Worm (Caenorhabditis elegans) whole organism, young adult: ENCODE results near the gene T24H10.5.

ENCODE experiments used
- B0035.1 ChIP-seq: sonication (generic microtip); optimal IDR thresholded peaks from 2 replicates; lab custom pipeline; 2016; ENCODE audit warnings: missing genetic modification characterization, mild to moderate bottlenecking, missing compliant biosample characterization, missing genotype, missing genetic modification reagents
- C17E4.6 ChIP-seq: fragments of 200-800 bp; sonication (Bioruptor generic); IDR thresholded peaks from 2 replicates; pipeline ENCODE4 v1.3.6; 2022; ENCODE audit warnings: missing genetic modification reagents, missing genetic modification characterization, missing compliant biosample characterization
- D2030.7 ChIP-seq: fragments of 200-800 bp; sonication (Bioruptor generic); IDR thresholded peaks from 2 replicates; pipeline ENCODE4 v1.3.6; 2022; ENCODE audit warnings: missing genetic modification reagents, missing genetic modification characterization, missing compliant biosample characterization
- F10E7.11 ChIP-seq: sonication (generic microtip); optimal IDR thresholded peaks from 2 replicates; lab custom pipeline; 2017; ENCODE audit warnings: mild to moderate bottlenecking, missing genetic modification characterization, moderate library complexity, missing compliant biosample characterization
- F23B12.7 ChIP-seq: sonication (generic microtip); optimal IDR thresholded peaks from 2 replicates; lab custom pipeline; 2017; ENCODE audit warnings: missing genetic modification characterization, mild to moderate bottlenecking, missing compliant biosample characterization, antibody characterized with exemption, moderate library complexity; ENCODE audit not compliant: insufficient read depth
- F33H1.4 ChIP-seq: fragments of 200-800 bp; sonication (Bioruptor generic); IDR thresholded peaks from 2 replicates; pipeline ENCODE4 v1.3.6; 2022; ENCODE audit warnings: missing genetic modification reagents, missing genetic modification characterization, missing compliant biosample characterization
- F57C9.4 ChIP-seq: sonication (generic microtip); optimal IDR thresholded peaks from 2 replicates; lab custom pipeline; 2017; ENCODE audit warnings: mild to moderate bottlenecking, missing genetic modification characterization, missing compliant biosample characterization
- Y53G8AR.9 ChIP-seq: fragments of 200-800 bp; sonication (Bioruptor generic); conservative IDR thresholded peaks from 2 replicates; pipeline ENCODE4 v1.3.6; 2022; ENCODE audit warnings: missing genetic modification reagents, missing genetic modification characterization, missing compliant biosample characterization
- Y56A3A.18 ChIP-seq: fragments of 200-800 bp; sonication (Bioruptor generic); IDR thresholded peaks from 2 replicates; pipeline ENCODE4 v1.3.6; 2022; ENCODE audit warnings: missing genetic modification reagents, missing genetic modification characterization, missing compliant biosample characterization
- Y79H2A.3 ChIP-seq: fragments of 200-800 bp; sonication (Bioruptor generic); conservative IDR thresholded peaks from 2 replicates; pipeline ENCODE4 v1.3.6; 2022; ENCODE audit warnings: missing genetic modification reagents, missing genetic modification characterization, missing compliant biosample characterization
- ZK185.1 ChIP-seq: sonication (generic microtip); optimal IDR thresholded peaks from 2 replicates; lab custom pipeline; 2016; ENCODE audit warnings: mild to moderate bottlenecking, missing genetic modification characterization, missing compliant biosample characterization; ENCODE audit not compliant: poor library complexity, severe bottlenecking
- akir-1 ChIP-seq: fragments of 200-800 bp; sonication (Bioruptor generic); optimal IDR thresholded peaks from 2 replicates; lab custom pipeline; 2018; ENCODE audit warnings: mild to moderate bottlenecking, missing genetic modification characterization, moderate library complexity, missing compliant biosample characterization
- ama-1 ChIP-seq, 3 experiments: fragments of 150-350 bp in 1 of 3; sonication (generic microtip) in 2 of 3; optimal IDR thresholded peaks; 2 replicates each; lab custom pipeline; 2014 to 2018; ENCODE audit warnings: missing biosample characterization in 2 of 3, missing genetic modification characterization in 2 of 3, missing genetic modification reagents in 2 of 3
- atf-7 ChIP-seq: sonication (generic microtip); optimal IDR thresholded peaks from 2 replicates; lab custom pipeline; 2017; ENCODE audit warnings: mild to moderate bottlenecking, missing genetic modification characterization, missing compliant biosample characterization
- attf-5 ChIP-seq: fragments of 200-800 bp; sonication (Bioruptor generic); optimal IDR thresholded peaks from 2 replicates; lab custom pipeline; 2018; ENCODE audit warnings: mild to moderate bottlenecking, missing genetic modification characterization, missing compliant biosample characterization
- attf-6 ChIP-seq: fragments of 200-800 bp; sonication (Bioruptor generic); IDR thresholded peaks from 2 replicates; pipeline ENCODE4 v1.3.6; 2022; ENCODE audit warnings: missing genetic modification reagents, missing genetic modification characterization, missing compliant biosample characterization
- ceh-27 ChIP-seq: fragments of 200-800 bp; sonication (Bioruptor generic); optimal IDR thresholded peaks from 2 replicates; lab custom pipeline; 2018; ENCODE audit warnings: mild to moderate bottlenecking, missing genetic modification characterization, moderate library complexity, missing compliant biosample characterization
- ceh-58 ChIP-seq: fragments of 200-800 bp; sonication (Bioruptor generic); IDR thresholded peaks from 2 replicates; pipeline ENCODE4 v1.3.6; 2022; ENCODE audit warnings: missing genetic modification characterization, missing compliant biosample characterization
- ceh-79 ChIP-seq: sonication (generic microtip); optimal IDR thresholded peaks from 2 replicates; lab custom pipeline; 2017; ENCODE audit warnings: mild to moderate bottlenecking, missing genetic modification characterization, missing compliant biosample characterization
- die-1 ChIP-seq: sonication (generic microtip); optimal IDR thresholded peaks from 2 replicates; lab custom pipeline; 2016; ENCODE audit warnings: missing genotype, mild to moderate bottlenecking, missing genetic modification characterization, missing compliant biosample characterization
- egrh-3 ChIP-seq: fragments of 200-800 bp; sonication (Bioruptor generic); IDR thresholded peaks from 2 replicates; pipeline ENCODE4 v1.3.6; 2022; ENCODE audit warnings: missing genetic modification reagents, missing genetic modification characterization, missing compliant biosample characterization
- gei-17 ChIP-seq: fragments of 200-800 bp; sonication (Bioruptor generic); optimal IDR thresholded peaks from 2 replicates; lab custom pipeline; 2018; ENCODE audit warnings: mild to moderate bottlenecking, missing genetic modification characterization, missing compliant biosample characterization
- hlh-12 ChIP-seq: sonication (generic microtip); optimal IDR thresholded peaks from 2 replicates; lab custom pipeline; 2016; ENCODE audit warnings: missing genetic modification characterization, missing compliant biosample characterization
- hmg-20 ChIP-seq: fragments of 200-800 bp; sonication (Bioruptor generic); IDR thresholded peaks from 2 replicates; pipeline ENCODE4 v1.3.6; 2022; ENCODE audit warnings: missing genetic modification reagents, missing genetic modification characterization, missing compliant biosample characterization
- hsf-1 ChIP-seq: fragments of 200-800 bp; sonication (Bioruptor generic); IDR thresholded peaks from 2 replicates; pipeline ENCODE4 v1.3.6; 2022; ENCODE audit warnings: missing genetic modification reagents, missing genetic modification characterization, missing compliant biosample characterization
- lin-35 ChIP-seq, 3 experiments: fragments of 150-350 bp in 2 of 3; sonication (generic microtip) in 1 of 3; optimal IDR thresholded peaks; 2 replicates each; lab custom pipeline; 2014 to 2018; ENCODE audit warnings: missing biosample characterization in 3 of 3, missing genetic modification characterization in 3 of 3, missing genetic modification reagents in 3 of 3
- madf-10 ChIP-seq: sonication (generic microtip); optimal IDR thresholded peaks from 2 replicates; lab custom pipeline; 2016; ENCODE audit warnings: mild to moderate bottlenecking, missing genetic modification characterization, missing compliant biosample characterization
- madf-3 ChIP-seq: fragments of 200-800 bp; sonication (Bioruptor generic); IDR thresholded peaks from 2 replicates; pipeline ENCODE4 v1.3.6; 2022; ENCODE audit warnings: missing genetic modification reagents, missing genetic modification characterization, missing compliant biosample characterization
- madf-6 ChIP-seq: fragments of 200-800 bp; sonication (Bioruptor generic); IDR thresholded peaks from 2 replicates; pipeline ENCODE4 v1.3.6; 2022; ENCODE audit warnings: missing genetic modification reagents, missing genetic modification characterization, missing compliant biosample characterization
- mcd-1 ChIP-seq: fragments of 200-800 bp; sonication (Bioruptor generic); IDR thresholded peaks from 2 replicates; pipeline ENCODE4 v1.3.6; 2022; ENCODE audit warnings: missing genetic modification reagents, missing genetic modification characterization, missing compliant biosample characterization
- mes-4 ChIP-seq: sonication (generic microtip); optimal IDR thresholded peaks from 2 replicates; lab custom pipeline; 2016; ENCODE audit warnings: missing genotype, missing genetic modification characterization, missing compliant biosample characterization
- nhr-120 ChIP-seq: fragments of 200-800 bp; sonication (Bioruptor generic); IDR thresholded peaks from 2 replicates; pipeline ENCODE4 v1.3.6; 2022; ENCODE audit warnings: missing genetic modification characterization, missing compliant biosample characterization
- nhr-179 ChIP-seq: sonication (generic microtip); optimal IDR thresholded peaks from 2 replicates; lab custom pipeline; 2016; ENCODE audit warnings: mild to moderate bottlenecking, missing genetic modification characterization, missing compliant biosample characterization
- nhr-27 ChIP-seq: fragments of 200-800 bp; sonication (Bioruptor generic); optimal IDR thresholded peaks from 2 replicates; lab custom pipeline; 2018; ENCODE audit warnings: mild to moderate bottlenecking, missing genetic modification characterization, moderate library complexity, missing compliant biosample characterization
- rec-8 ChIP-seq, 2 experiments: sonication (generic microtip); optimal IDR thresholded peaks; 2 replicates each; lab custom pipeline; 2016; ENCODE audit warnings: mild to moderate bottlenecking in 2 of 2, missing genetic modification characterization in 2 of 2, missing genetic modification reagents in 2 of 2, missing genotype in 2 of 2, missing biosample characterization in 1 of 2, missing compliant biosample characterization in 1 of 2, moderate library complexity in 1 of 2
- rpc-1 ChIP-seq, 2 experiments: fragments of 150-350 bp in 1 of 2; sonication (generic microtip) in 1 of 2; optimal IDR thresholded peaks; 2 replicates each; lab custom pipeline; 2014 to 2018; ENCODE audit warnings: missing biosample characterization in 1 of 2, missing genetic modification characterization in 1 of 2, missing genetic modification reagents in 1 of 2, missing genotype in 1 of 2
- sdz-38 ChIP-seq: sonication (generic microtip); optimal IDR thresholded peaks from 2 replicates; lab custom pipeline; 2016; ENCODE audit warnings: missing genotype, missing genetic modification characterization, missing compliant biosample characterization
- snpc-1.3 ChIP-seq: sonication (generic microtip); optimal IDR thresholded peaks from 2 replicates; lab custom pipeline; 2017; ENCODE audit warnings: missing genetic modification characterization, mild to moderate bottlenecking, missing compliant biosample characterization, antibody characterized with exemption, moderate library complexity, missing genotype, missing genetic modification reagents; ENCODE audit not compliant: insufficient read depth
- snpc-3.4 ChIP-seq: sonication (generic microtip); optimal IDR thresholded peaks from 2 replicates; lab custom pipeline; 2017; ENCODE audit warnings: missing genetic modification characterization, mild to moderate bottlenecking, missing compliant biosample characterization, antibody characterized with exemption, moderate library complexity, missing genotype, missing genetic modification reagents
- tlf-1 ChIP-seq: fragments of 200-800 bp; sonication (Bioruptor generic); optimal IDR thresholded peaks from 2 replicates; lab custom pipeline; 2018; ENCODE audit warnings: mild to moderate bottlenecking, missing genetic modification characterization, missing compliant biosample characterization
- unc-62 ChIP-seq: fragments of 150-350 bp; optimal IDR thresholded peaks from 2 replicates; lab custom pipeline; 2014; ENCODE audit warnings: missing biosample characterization, missing genetic modification reagents, missing genetic modification characterization
- xnd-1 ChIP-seq: sonication (generic microtip); optimal IDR thresholded peaks from 2 replicates; lab custom pipeline; 2016; ENCODE audit warnings: missing genotype, missing genetic modification reagents, missing genetic modification characterization, missing compliant biosample characterization
- ztf-22 ChIP-seq: fragments of 200-800 bp; sonication (Bioruptor generic); optimal IDR thresholded peaks from 2 replicates; lab custom pipeline; 2018; ENCODE audit warnings: mild to moderate bottlenecking, missing genetic modification characterization, moderate library complexity, missing compliant biosample characterization
- ztf-25 ChIP-seq: fragments of 200-800 bp; sonication (Bioruptor generic); IDR thresholded peaks from 2 replicates; pipeline ENCODE4 v1.3.6; 2022; ENCODE audit warnings: missing genetic modification reagents, missing genetic modification characterization, missing compliant biosample characterization

Gene T24H10.5

ce11 chrII:9100798-9101197, at the start of gene T24H10.5:
Gene T24H10.5, plus strand, starts transcription at chrII:9101098.
- TF ChIP-seq hlh-12 (tag; lab: Kevin White, UChicago) (no peak), madf-6 (GFP tag; lab: Robert Waterston, UW) (peak; percentile 34; the same call in 1 of the 2 replicates)

- 0 out of 2 replicates have a peak, but pooled peaks have one; percentile 20 for TF ChIP-seq ceh-58
- no peak for TF ChIP-seq F57C9.4 (tag; lab: Kevin White, UChicago)
- no peak for TF ChIP-seq tlf-1
- no peak for TF ChIP-seq Y79H2A.3
- TF ChIP-seq, all 124 proteins: peak for 1
Measured at ce11 chrII:9053564-9053963, 47.3 kb upstream of the T24H10.5 start, which contains the start of gene T24B8.7. Gene T24B8.7, minus strand, starts transcription at chrII:9053664.

ce11 chrII:9054604-9055003, 46.3 kb upstream of the T24H10.5 start, which contains the start of gene chmp-7:
Gene chmp-7, plus strand, starts transcription at chrII:9054972.
- TF ChIP-seq madf-3 (0 out of 2 replicates have a peak, but pooled peaks have one; percentile 64), hsf-1 (GFP tag; lab: Robert Waterston, UW) (0 out of 2 replicates have a peak, but pooled peaks have one; percentile 57), Y79H2A.3 (no peak), C17E4.6 (GFP tag; lab: Robert Waterston, UW) (no peak), attf-6 (GFP tag; lab: Robert Waterston, UW) (no peak), Y56A3A.18 (GFP tag; lab: Robert Waterston, UW) (no peak), ama-1 (optimal IDR thresholded peaks at IDR 0.05; lab: Kevin White, UChicago) (peak; percentile 19), ama-1 (GFP tag; optimal IDR thresholded peaks at IDR 0.05; lab: Kevin White, UChicago) (no peak), rpc-1 (optimal IDR thresholded peaks at IDR 0.05; lab: Kevin White, UChicago) (no peak), rpc-1 (tag; optimal IDR thresholded peaks at IDR 0.05; lab: Kevin White, UChicago) (no peak), gei-17 (GFP tag; lab: Kevin White, UChicago) (no peak), ztf-25 (GFP tag; lab: Robert Waterston, UW) (no peak), F33H1.4 (peak; percentile 65), nhr-120 (GFP tag; lab: Robert Waterston, UW) (no peak), akir-1 (no peak), snpc-3.4 (tag; lab: Kevin White, UChicago) (peak; percentile 54), sdz-38 (tag; lab: Kevin White, UChicago) (no peak), mes-4 (tag; lab: Kevin White, UChicago) (no peak), hmg-20 (no peak), egrh-3 (GFP tag; lab: Robert Waterston, UW) (no peak), unc-62 (GFP tag; lab: Kevin White, UChicago) (no peak), Y53G8AR.9 (GFP tag; lab: Robert Waterston, UW) (no peak), xnd-1 (tag; lab: Kevin White, UChicago) (peak; percentile 4), ZK185.1 (tag; lab: Kevin White, UChicago) (peak; percentile 70), B0035.1 (tag; lab: Kevin White, UChicago) (no peak), lin-35 (GFP tag; optimal IDR thresholded peaks at IDR 0.05; lab: Kevin White, UChicago) (peak in 1 of 3 experiments; percentile 90), attf-5 (GFP tag; lab: Kevin White, UChicago) (peak; percentile 96), ceh-27 (GFP tag; lab: Kevin White, UChicago) (peak; percentile 60), ztf-22 (GFP tag; lab: Kevin White, UChicago) (no peak), rec-8 (tag; optimal IDR thresholded peaks at IDR 0.05; lab: Kevin White, UChicago) (no peak), nhr-27 (tag; lab: Kevin White, UChicago) (no peak), mcd-1 (GFP tag; lab: Robert Waterston, UW) (peak; percentile 85), snpc-1.3 (tag; lab: Kevin White, UChicago) (peak; percentile 76), ceh-79 (no peak), D2030.7 (peak; percentile 51; the same call in 1 of the 2 replicates), F10E7.11 (tag; lab: Kevin White, UChicago) (no peak), madf-10 (peak; percentile 72), F23B12.7 (tag; lab: Kevin White, UChicago) (peak; percentile 90), atf-7 (no peak), nhr-179 (tag; lab: Kevin White, UChicago) (no peak), die-1 (tag; lab: Kevin White, UChicago) (no peak)
